Fruit fly (Drosophila melanogaster) whole organism, embryonic: ENCODE results near the gene CG3165.

ENCODE experiments used
- Adf1 ChIP-seq: fragments of 200-800 bp; sonication (Bioruptor generic); IDR thresholded peaks from 2 replicates; pipeline ENCODE4 v1.3.6; 2022; ENCODE audit warnings: missing biosample characterization, missing genetic modification characterization
- CG10565 ChIP-seq: fragments of 200-800 bp; sonication (Bioruptor generic); optimal IDR thresholded peaks from 3 replicates; lab custom pipeline; 2016; ENCODE audit warnings: missing biosample characterization, mild to moderate bottlenecking, missing genetic modification characterization
- CG11723 ChIP-seq: fragments of 200-800 bp; sonication (Bioruptor generic); optimal IDR thresholded peaks from 2 replicates; lab custom pipeline; 2017; ENCODE audit warnings: missing biosample characterization, mild to moderate bottlenecking, missing genetic modification characterization
- CG12104 ChIP-seq: fragments of 200-800 bp; sonication (Bioruptor generic); optimal IDR thresholded peaks from 3 replicates; lab custom pipeline; 2016; ENCODE audit warnings: missing biosample characterization, missing genetic modification characterization
- CG12744 ChIP-seq: fragments of 200-800 bp; sonication (Bioruptor generic); optimal IDR thresholded peaks from 2 replicates; lab custom pipeline; 2016; ENCODE audit warnings: missing biosample characterization, missing genetic modification characterization
- CG13296 ChIP-seq: fragments of 200-800 bp; sonication (Bioruptor generic); optimal IDR thresholded peaks from 3 replicates; lab custom pipeline; 2018; ENCODE audit warnings: missing biosample characterization, mild to moderate bottlenecking, missing genetic modification characterization
- CG14441 ChIP-seq: fragments of 200-800 bp; sonication (Bioruptor generic); IDR thresholded peaks from 2 replicates; pipeline ENCODE4 v1.3.6; 2022; ENCODE audit warnings: missing biosample characterization, missing genetic modification characterization
- CG1647 ChIP-seq: fragments of 200-800 bp; sonication (Bioruptor generic); optimal IDR thresholded peaks from 3 replicates; lab custom pipeline; 2016; ENCODE audit warnings: missing biosample characterization, missing genetic modification characterization
- CG17612 ChIP-seq: fragments of 200-800 bp; sonication (Bioruptor generic); IDR thresholded peaks from 2 replicates; pipeline ENCODE4 v1.3.6; 2022; ENCODE audit warnings: missing biosample characterization, missing genetic modification characterization
- CG17802 ChIP-seq: fragments of 200-800 bp; sonication (Bioruptor generic); optimal IDR thresholded peaks from 2 replicates; lab custom pipeline; 2018; ENCODE audit warnings: missing biosample characterization, mild to moderate bottlenecking, missing genetic modification characterization, moderate library complexity
- CG17912 ChIP-seq: fragments of 200-800 bp; sonication (Bioruptor generic); optimal IDR thresholded peaks from 2 replicates; lab custom pipeline; 2018; ENCODE audit warnings: missing biosample characterization, mild to moderate bottlenecking, missing genetic modification characterization
- CG18764 ChIP-seq: fragments of 200-800 bp; sonication (Bioruptor generic); optimal IDR thresholded peaks from 3 replicates; lab custom pipeline; 2016; ENCODE audit warnings: missing biosample characterization, missing genetic modification characterization
- CG2889 ChIP-seq: fragments of 200-800 bp; sonication (Bioruptor generic); IDR thresholded peaks from 3 replicates; pipeline ENCODE4 v1.3.6; 2022; ENCODE audit warnings: missing biosample characterization, missing genetic modification characterization
- CG30403 ChIP-seq: fragments of 200-800 bp; sonication (Bioruptor generic); optimal IDR thresholded peaks from 3 replicates; lab custom pipeline; 2016; ENCODE audit warnings: missing biosample characterization, missing genetic modification characterization
- CG5180 ChIP-seq: fragments of 200-800 bp; sonication (Bioruptor generic); optimal IDR thresholded peaks from 3 replicates; lab custom pipeline; 2017; ENCODE audit warnings: missing biosample characterization, missing genetic modification characterization, mild to moderate bottlenecking, moderate library complexity, missing genetic modification reagents
- CG7928 ChIP-seq: fragments of 200-800 bp; sonication (Bioruptor generic); optimal IDR thresholded peaks from 2 replicates; lab custom pipeline; 2017; ENCODE audit warnings: missing biosample characterization, mild to moderate bottlenecking, missing genetic modification characterization
- D19A ChIP-seq: fragments of 200-800 bp; optimal IDR thresholded peaks from 3 replicates; lab custom pipeline; 2019; ENCODE audit warnings: missing biosample characterization, mild to moderate bottlenecking, missing genetic modification characterization, moderate library complexity
- Dad ChIP-seq: fragments of 200-800 bp; sonication (Bioruptor generic); optimal IDR thresholded peaks from 3 replicates; lab custom pipeline; 2016; ENCODE audit warnings: missing biosample characterization, missing genetic modification characterization
- Doc2 ChIP-seq: fragments of 200-800 bp; sonication (Bioruptor generic); IDR thresholded peaks from 2 replicates; pipeline ENCODE4 v1.3.6; 2022; ENCODE audit warnings: missing biosample characterization, missing genetic modification characterization
- Dp ChIP-seq: fragments of 200-800 bp; sonication (Bioruptor generic); optimal IDR thresholded peaks from 2 replicates; lab custom pipeline; 2018; ENCODE audit warnings: missing biosample characterization, mild to moderate bottlenecking, missing genetic modification characterization, moderate library complexity
- ERR ChIP-seq: fragments of 200-800 bp; sonication (Bioruptor generic); optimal IDR thresholded peaks from 2 replicates; lab custom pipeline; 2016; ENCODE audit warnings: missing biosample characterization, missing genetic modification characterization
- Elba2 ChIP-seq: fragments of 200-800 bp; sonication (Bioruptor generic); optimal IDR thresholded peaks from 3 replicates; lab custom pipeline; 2016; ENCODE audit warnings: missing biosample characterization, missing genetic modification characterization
- Gsc ChIP-seq: fragments of 200-800 bp; sonication (Bioruptor generic); IDR thresholded peaks from 2 replicates; pipeline ENCODE4 v1.3.6; 2022; ENCODE audit warnings: missing biosample characterization, missing genetic modification characterization
- Hr51 ChIP-seq, 2 experiments: fragments of 200-800 bp; sonication (Bioruptor generic); optimal IDR thresholded peaks; 2 replicates in 1 of 2; 3 replicates in 1 of 2; lab custom pipeline; 2016 to 2018; ENCODE audit warnings: missing biosample characterization in 2 of 2, missing genetic modification characterization in 2 of 2, mild to moderate bottlenecking in 1 of 2, moderate library complexity in 1 of 2
- Oaz ChIP-seq: fragments of 200-800 bp; sonication (Bioruptor generic); IDR thresholded peaks from 2 replicates; pipeline ENCODE4 v1.3.6; 2022; ENCODE audit warnings: missing biosample characterization, missing genetic modification characterization
- Pdp1 ChIP-seq, 2 experiments: fragments of 200-800 bp; sonication (Bioruptor generic); optimal IDR thresholded peaks; 3 replicates each; lab custom pipeline; 2016; ENCODE audit warnings: missing biosample characterization in 2 of 2, missing genetic modification characterization in 2 of 2, mild to moderate bottlenecking in 1 of 2, moderate library complexity in 1 of 2
- Sry-β ChIP-seq: fragments of 200-800 bp; sonication (Bioruptor generic); optimal IDR thresholded peaks from 2 replicates; lab custom pipeline; 2018; ENCODE audit warnings: missing biosample characterization, mild to moderate bottlenecking, missing genetic modification characterization, moderate library complexity
- abd-A ChIP-seq: fragments of 200-800 bp; sonication (Bioruptor generic); optimal IDR thresholded peaks from 3 replicates; lab custom pipeline; 2019; ENCODE audit warnings: missing biosample characterization, mild to moderate bottlenecking, missing genetic modification characterization, moderate library complexity
- amos ChIP-seq: fragments of 200-800 bp; sonication (Bioruptor generic); IDR thresholded peaks from 2 replicates; pipeline ENCODE4 v1.3.6; 2022; ENCODE audit warnings: missing biosample characterization, missing genetic modification characterization; ENCODE audit not compliant: partially characterized antibody
- bsh ChIP-seq, 2 experiments: fragments of 200-800 bp; sonication (Bioruptor generic); optimal IDR thresholded peaks; 2 replicates each; lab custom pipeline; 2017 to 2018; ENCODE audit warnings: mild to moderate bottlenecking in 2 of 2, missing biosample characterization in 2 of 2, missing genetic modification characterization in 2 of 2, moderate library complexity in 1 of 2
- dpn ChIP-seq, 2 experiments: fragments of 200-800 bp; sonication (Bioruptor generic); optimal IDR thresholded peaks; 3 replicates each; lab custom pipeline; 2016; ENCODE audit warnings: missing biosample characterization in 2 of 2, missing genetic modification characterization in 2 of 2
- en ChIP-seq: fragments of 200-800 bp; sonication (Bioruptor generic); optimal IDR thresholded peaks from 2 replicates; lab custom pipeline; 2016; ENCODE audit warnings: missing biosample characterization, missing genetic modification characterization
- fd102C ChIP-seq: fragments of 200-800 bp; sonication (Bioruptor generic); optimal IDR thresholded peaks from 2 replicates; lab custom pipeline; 2018; ENCODE audit warnings: missing biosample characterization, mild to moderate bottlenecking, missing genetic modification characterization, moderate library complexity
- ftz-f1 ChIP-seq: fragments of 200-800 bp; sonication (Bioruptor generic); optimal IDR thresholded peaks from 2 replicates; lab custom pipeline; 2016; ENCODE audit warnings: missing biosample characterization, missing genetic modification characterization
- gro ChIP-seq: fragments of 200-800 bp; sonication (Bioruptor generic); optimal IDR thresholded peaks from 2 replicates; lab custom pipeline; 2016; ENCODE audit warnings: missing biosample characterization, missing genetic modification characterization
- inv ChIP-seq: fragments of 200-800 bp; sonication (Bioruptor generic); IDR thresholded peaks from 2 replicates; pipeline ENCODE4 v1.3.6; 2022; ENCODE audit warnings: missing biosample characterization, missing genetic modification characterization; ENCODE audit not compliant: partially characterized antibody
- kay ChIP-seq: fragments of 200-800 bp; sonication (Bioruptor generic); optimal IDR thresholded peaks from 2 replicates; lab custom pipeline; 2016; ENCODE audit warnings: missing biosample characterization, missing genetic modification characterization
- klu ChIP-seq: fragments of 200-800 bp; sonication (Bioruptor generic); IDR thresholded peaks from 2 replicates; pipeline ENCODE4 v1.3.6; 2022; ENCODE audit warnings: missing biosample characterization, missing genetic modification characterization
- kni ChIP-seq: fragments of 200-800 bp; sonication (Bioruptor generic); optimal IDR thresholded peaks from 3 replicates; lab custom pipeline; 2017; ENCODE audit warnings: mild to moderate bottlenecking, missing biosample characterization, missing genetic modification reagents, missing genetic modification characterization
- nerfin-1 ChIP-seq: fragments of 200-800 bp; sonication (Bioruptor generic); optimal IDR thresholded peaks from 3 replicates; lab custom pipeline; 2019; ENCODE audit warnings: missing biosample characterization, mild to moderate bottlenecking, missing genetic modification characterization, moderate library complexity
- nom ChIP-seq: fragments of 200-800 bp; sonication (Bioruptor generic); optimal IDR thresholded peaks from 2 replicates; lab custom pipeline; 2017; ENCODE audit warnings: missing biosample characterization, missing genetic modification characterization, mild to moderate bottlenecking, moderate library complexity, missing genetic modification reagents
- pho ChIP-seq: fragments of 200-800 bp; sonication (Bioruptor generic); optimal IDR thresholded peaks from 2 replicates; lab custom pipeline; 2016; ENCODE audit warnings: missing biosample characterization, missing genetic modification characterization
- pros ChIP-seq: fragments of 200-800 bp; sonication (Bioruptor generic); optimal IDR thresholded peaks from 3 replicates; lab custom pipeline; 2019; ENCODE audit warnings: missing biosample characterization, mild to moderate bottlenecking, missing genetic modification characterization, moderate library complexity
- stwl ChIP-seq: fragments of 200-800 bp; sonication (Bioruptor generic); optimal IDR thresholded peaks from 3 replicates; lab custom pipeline; 2018; ENCODE audit warnings: missing biosample characterization, mild to moderate bottlenecking, missing genetic modification characterization, moderate library complexity
- sug ChIP-seq: fragments of 200-800 bp; optimal IDR thresholded peaks from 2 replicates; lab custom pipeline; 2019; ENCODE audit warnings: missing biosample characterization, mild to moderate bottlenecking, missing genetic modification characterization, moderate library complexity
- ttk ChIP-seq: fragments of 200-800 bp; sonication (Bioruptor generic); IDR thresholded peaks from 2 replicates; pipeline ENCODE4 v2.1.2; 2022; ENCODE audit warnings: missing biosample characterization, missing genetic modification characterization
- vnd ChIP-seq: fragments of 200-800 bp; sonication (Bioruptor generic); IDR thresholded peaks from 3 replicates; pipeline ENCODE4 v1.3.6; 2022; ENCODE audit warnings: missing biosample characterization, missing genetic modification characterization; ENCODE audit not compliant: partially characterized antibody
- vvl ChIP-seq: fragments of 200-800 bp; sonication (Bioruptor generic); IDR thresholded peaks from 2 replicates; pipeline ENCODE4 v1.3.6; 2022; ENCODE audit warnings: missing biosample characterization, missing genetic modification characterization
- wdn ChIP-seq: fragments of 200-800 bp; sonication (Bioruptor generic); IDR thresholded peaks from 2 replicates; pipeline ENCODE4 v1.3.6; 2022; ENCODE audit warnings: missing biosample characterization, missing genetic modification characterization

Gene CG3165

DNA sequence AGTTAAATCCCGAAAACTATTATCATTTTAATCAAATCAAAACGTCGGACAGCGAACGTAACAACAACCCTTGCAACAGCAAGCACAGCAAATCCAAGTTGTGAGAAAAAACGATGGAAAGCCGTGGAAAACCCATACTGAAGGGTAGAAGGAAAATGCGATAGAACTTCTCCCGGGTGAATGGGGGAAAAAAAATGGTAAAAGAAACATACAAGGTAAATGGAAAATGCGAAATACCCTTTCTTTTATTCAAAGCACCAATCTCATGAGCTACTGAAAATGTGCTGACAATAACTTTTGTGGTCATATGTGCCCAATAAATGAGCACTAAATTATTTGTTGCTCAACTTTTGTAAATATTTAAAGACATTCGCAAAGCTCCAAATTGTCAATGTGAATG is 37.2 kb upstream of the CG3165 start:
- TF ChIP-seq D19A (tag; lab: Kevin White, UChicago), result peak; percentile 64
- TF ChIP-seq CG17802, result no peak

DNA sequence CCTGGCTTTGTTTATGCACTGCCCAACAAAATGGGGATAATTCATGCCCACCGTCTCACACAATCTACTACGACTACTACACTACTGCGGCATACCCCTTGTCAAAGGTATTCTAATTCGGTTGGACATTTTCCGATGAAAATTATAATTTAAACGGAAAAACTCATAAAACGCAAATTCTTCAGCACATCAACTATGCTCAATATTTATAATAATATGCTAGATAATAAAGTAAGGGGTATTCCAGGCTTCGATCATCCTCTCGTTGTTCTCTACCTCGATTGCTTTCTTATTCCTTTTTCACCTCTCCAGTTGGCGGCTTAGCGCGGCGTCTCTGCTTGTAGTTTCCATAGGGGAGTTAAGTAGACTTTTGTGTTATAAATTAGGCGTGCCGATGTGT is 35.6 kb upstream of the CG3165 start:
- TF ChIP-seq CG13296 (GFP tag; lab: Kevin White, UChicago) (no peak), gro (GFP tag; lab: Kevin White, UChicago) (no peak), ERR (GFP tag; lab: Kevin White, UChicago) (no peak), Elba2 (GFP tag; lab: Kevin White, UChicago) (no peak), abd-A (tag; lab: Kevin White, UChicago) (no peak), CG11723 (GFP tag; lab: Kevin White, UChicago) (no peak), CG17912 (GFP tag; lab: Kevin White, UChicago) (no peak), CG5180 (GFP tag; lab: Kevin White, UChicago) (no peak), Pdp1 (GFP tag; optimal IDR thresholded peaks at IDR 0.05; lab: Kevin White, UChicago) (no peak), CG10565 (GFP tag; lab: Kevin White, UChicago) (no peak), Sry-β (GFP tag; lab: Kevin White, UChicago) (no peak), vvl (GFP tag; lab: Robert Waterston, UW) (no peak), CG1647 (GFP tag; lab: Kevin White, UChicago) (no peak), en (GFP tag; lab: Kevin White, UChicago) (no peak), CG12744 (GFP tag; lab: Kevin White, UChicago) (no peak), sug (tag; lab: Kevin White, UChicago) (no peak), fd102C (GFP tag; lab: Kevin White, UChicago) (no peak), pho (GFP tag; lab: Kevin White, UChicago) (no peak), Dp (GFP tag; lab: Kevin White, UChicago) (no peak), nom (GFP tag; lab: Kevin White, UChicago) (no peak), Gsc (no peak), ttk (no peak), dpn (GFP tag; optimal IDR thresholded peaks at IDR 0.05; lab: Kevin White, UChicago) (peak in 1 of 2 experiments; percentile 8), kni (GFP tag; lab: Kevin White, UChicago) (no peak), CG18764 (GFP tag; lab: Kevin White, UChicago) (no peak), Dad (GFP tag; lab: Kevin White, UChicago) (no peak), CG17612 (no peak), pros (GFP tag; lab: Kevin White, UChicago) (no peak), Oaz (GFP tag; lab: Robert Waterston, UW) (no peak), CG7928 (GFP tag; lab: Kevin White, UChicago) (no peak), stwl (tag; lab: Kevin White, UChicago) (no peak), CG12104 (GFP tag; lab: Kevin White, UChicago) (no peak), wdn (GFP tag; lab: Robert Waterston, UW) (no peak), nerfin-1 (tag; lab: Kevin White, UChicago) (no peak), CG14441 (GFP tag; lab: Robert Waterston, UW) (peak; percentile 22; the same call in 1 of the 2 replicates), Doc2 (GFP tag; lab: Robert Waterston, UW) (no peak), klu (GFP tag; lab: Robert Waterston, UW) (no peak), bsh (GFP tag; optimal IDR thresholded peaks at IDR 0.05; lab: Kevin White, UChicago) (peak in 1 of 2 experiments; percentile 28), amos (GFP tag; lab: Robert Waterston, UW) (no peak), Adf1 (GFP tag; lab: Robert Waterston, UW) (no peak), vnd (GFP tag; lab: Robert Waterston, UW) (no peak), inv (GFP tag; lab: Robert Waterston, UW) (no peak), kay (GFP tag; lab: Kevin White, UChicago) (no peak), ftz-f1 (GFP tag; lab: Kevin White, UChicago) (no peak), Hr51 (GFP tag; optimal IDR thresholded peaks at IDR 0.05; lab: Kevin White, UChicago) (peak in 1 of 2 experiments; percentile 20), CG30403 (no peak), CG2889 (GFP tag; lab: Robert Waterston, UW) (no peak)
